Worm (Caenorhabditis elegans): Measurements from ENCODE around the gene nmy-3.

nmy-3 gene

ce11 chrIV:9322489-9322888, 48.2 kb downstream of the nmy-3 start (continued):
- TF ChIP-seq unc-86 (tag; optimal IDR thresholded peaks at IDR 0.05) (no peak), blmp-1 (tag; optimal IDR thresholded peaks at IDR 0.05) (no peak), fkh-4 (tag; optimal IDR thresholded peaks at IDR 0.05; ENCODE audit: borderline replicate concordance) (no peak)

ce11 chrIV:9323989-9324506, 49.8 kb downstream of the nmy-3 start, which contains the start of the genes nspg-11 and F49C12.15:
nspg-11 (minus strand) TSS chrIV:9324089.
F49C12.15 (plus strand) TSS chrIV:9324456.
- no peak for TF ChIP-seq sox-4 (tag; optimal IDR thresholded peaks at IDR 0.05)
- TF ChIP-seq zip-4 (GFP tag; optimal IDR thresholded peaks at IDR 0.05) = no peak
- no peak for TF ChIP-seq tlp-1 (tag; optimal IDR thresholded peaks at IDR 0.05)
- TF ChIP-seq fkh-4 (tag; optimal IDR thresholded peaks at IDR 0.05; ENCODE audit: borderline replicate concordance) = no peak
- TF ChIP-seq Y116A8C.19 (tag; optimal IDR thresholded peaks at IDR 0.05; ENCODE audit: borderline replicate concordance) = no peak
- no peak for TF ChIP-seq mdl-1 (tag; optimal IDR thresholded peaks at IDR 0.05)
- TF ChIP-seq mep-1 (tag; optimal IDR thresholded peaks at IDR 0.05) = no peak
- TF ChIP-seq alr-1 (tag; optimal IDR thresholded peaks at IDR 0.05; ENCODE audit: borderline replicate concordance) = no peak
- no peak for TF ChIP-seq nhr-19 (GFP tag; conservative IDR thresholded peaks at IDR 0.05)
- no peak for TF ChIP-seq C34B4.2 (tag; optimal IDR thresholded peaks at IDR 0.05)
- no peak for TF ChIP-seq egl-13 (tag; optimal IDR thresholded peaks at IDR 0.05)
- TF ChIP-seq mef-2 (tag; optimal IDR thresholded peaks at IDR 0.05) = no peak
- no peak for TF ChIP-seq ceh-82 (tag; optimal IDR thresholded peaks at IDR 0.05)
- TF ChIP-seq unc-98 (GFP tag; IDR thresholded peaks at IDR 0.05) = no peak
- TF ChIP-seq nhr-90 (tag; optimal IDR thresholded peaks at IDR 0.05; ENCODE audit: poor library complexity) = no peak

ce11 chrIV:9327706-9328105, 53.4 kb downstream of the nmy-3 start, which contains the start of gene clec-183:
clec-183 (plus strand) TSS chrIV:9328006.
- no peak for TF ChIP-seq mdl-1 (tag; optimal IDR thresholded peaks at IDR 0.05)
- TF ChIP-seq nhr-11 (tag; optimal IDR thresholded peaks at IDR 0.05) = no peak
- TF ChIP-seq unc-62 (GFP tag; optimal IDR thresholded peaks at IDR 0.05) = no peak
- no peak for TF ChIP-seq elt-3 (tag; optimal IDR thresholded peaks at IDR 0.05)
- no peak for TF ChIP-seq dsc-1 (tag; optimal IDR thresholded peaks at IDR 0.05)
- no peak for TF ChIP-seq Y116A8C.19 (tag; optimal IDR thresholded peaks at IDR 0.05; ENCODE audit: borderline replicate concordance)
- TF ChIP-seq lin-39 (tag; optimal IDR thresholded peaks at IDR 0.05) = no peak
- TF ChIP-seq mab-9 (GFP tag; IDR thresholded peaks at IDR 0.05) = no peak
- no peak for TF ChIP-seq ceh-88 (GFP tag; IDR thresholded peaks at IDR 0.05)
- TF ChIP-seq fkh-4 (tag; optimal IDR thresholded peaks at IDR 0.05; ENCODE audit: borderline replicate concordance) = no peak
- TF ChIP-seq nhr-71 (tag; optimal IDR thresholded peaks at IDR 0.05) = no peak
- no peak for TF ChIP-seq nhr-84 (tag; optimal IDR thresholded peaks at IDR 0.05)
- TF ChIP-seq lsy-2 (tag; optimal IDR thresholded peaks at IDR 0.05) = no peak
- no peak for TF ChIP-seq tlp-1 (tag; optimal IDR thresholded peaks at IDR 0.05)

- TF ChIP-seq zip-4 (GFP tag; optimal IDR thresholded peaks at IDR 0.05) = no peak
- TF ChIP-seq nhr-28 (tag; optimal IDR thresholded peaks at IDR 0.05) = no peak
Measured at ce11 chrIV:9330755-9331154, 56.5 kb downstream of the nmy-3 start, which contains the start of gene nspg-7.1. nspg-7.1 (minus strand) TSS chrIV:9330855.

All from whole organism, L1 larva.